Fruit fly (Drosophila melanogaster): ENCODE results near the gene YL-1.

YL-1 gene

DNA sequence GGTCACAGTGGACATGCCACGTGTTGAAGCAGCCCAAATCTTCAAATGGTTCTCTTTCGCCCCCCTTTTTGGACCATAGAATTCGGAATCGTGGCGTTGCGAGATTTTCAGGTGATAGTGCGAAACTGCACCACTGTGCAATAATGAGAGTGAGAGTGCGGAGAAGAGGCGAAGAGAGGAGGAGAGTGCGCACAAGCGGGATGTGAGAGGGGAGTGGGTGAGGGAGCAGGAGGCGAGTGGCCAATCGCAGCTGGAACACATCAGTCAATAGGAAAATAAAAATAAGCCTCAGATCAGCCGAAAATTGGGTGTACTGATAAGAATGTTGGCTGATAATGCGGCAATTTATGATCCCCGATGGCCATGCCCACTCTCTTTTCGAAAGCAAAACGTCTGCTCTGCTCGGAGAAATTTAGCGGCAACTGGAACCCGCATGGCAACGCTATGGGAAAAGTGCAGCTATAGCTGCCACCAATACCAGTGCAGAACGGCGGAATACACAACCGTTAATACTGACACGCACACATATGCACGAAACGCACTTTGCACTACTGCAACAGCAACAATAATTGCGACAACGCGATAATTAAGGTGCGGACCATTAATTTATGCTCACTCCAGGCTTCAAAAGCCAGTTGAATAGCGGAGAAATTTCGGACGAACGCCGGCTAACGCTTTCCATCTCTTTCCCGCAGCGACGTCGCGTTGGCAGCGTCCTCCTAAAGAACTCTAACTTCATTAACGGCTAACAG lies 2.8 kb upstream of the YL-1 start (continued):
- no peak for TF ChIP-seq Usf (GFP tag; optimal IDR thresholded peaks at IDR 0.05)
- TF ChIP-seq gce (GFP tag; IDR thresholded peaks at IDR 0.05): no peak
- peak; percentile 17 for TF ChIP-seq CG17359 (tag; optimal IDR thresholded peaks at IDR 0.05)
- TF ChIP-seq CG31388 (GFP tag; optimal IDR thresholded peaks at IDR 0.05): no peak
- no peak for TF ChIP-seq CG2875 (GFP tag; optimal IDR thresholded peaks at IDR 0.05)
- TF ChIP-seq Aef1 (GFP tag; IDR thresholded peaks at IDR 0.05): no peak
- TF ChIP-seq BtbVII (GFP tag; optimal IDR thresholded peaks at IDR 0.05): no peak
- peak; percentile 8 for TF ChIP-seq CG2120 (GFP tag; optimal IDR thresholded peaks at IDR 0.05)
- 0 out of 2 replicates have a peak, but pooled peaks have one; percentile 12 for TF ChIP-seq nerfin-2 (GFP tag; IDR thresholded peaks at IDR 0.05; ENCODE audit: partially characterized antibody)
- no peak for TF ChIP-seq HLH54F (GFP tag; optimal IDR thresholded peaks at IDR 0.05)
- no peak for TF ChIP-seq CG8290 (GFP tag; optimal IDR thresholded peaks at IDR 0.05)
- peak in 1 of 2 experiments; percentile 50 for TF ChIP-seq CG8290 (tag; optimal IDR thresholded peaks at IDR 0.05)
- peak; percentile 19 for TF ChIP-seq CG3065 (GFP tag; optimal IDR thresholded peaks at IDR 0.05)
- peak; percentile 78 for TF ChIP-seq Elba2 (GFP tag; optimal IDR thresholded peaks at IDR 0.05)
- TF ChIP-seq knrl (GFP tag; IDR thresholded peaks at IDR 0.05; ENCODE audit: partially characterized antibody): 0 out of 3 replicates have a peak, but pooled peaks have one; percentile 11
- peak; percentile 65 for TF ChIP-seq CG7987 (GFP tag; optimal IDR thresholded peaks at IDR 0.05)
- TF ChIP-seq CG2129 (GFP tag; IDR thresholded peaks at IDR 0.05; ENCODE audit: partially characterized antibody): no peak
- no peak for TF ChIP-seq repo (GFP tag; optimal IDR thresholded peaks at IDR 0.05)
- no peak for TF ChIP-seq CG12155 (GFP tag; optimal IDR thresholded peaks at IDR 0.05)
- TF ChIP-seq inv (GFP tag; IDR thresholded peaks at IDR 0.05; ENCODE audit: partially characterized antibody): no peak
- no peak for TF ChIP-seq twi (tag; optimal IDR thresholded peaks at IDR 0.05)
- TF ChIP-seq klu (GFP tag; IDR thresholded peaks at IDR 0.05): no peak
- TF ChIP-seq cg (GFP tag; optimal IDR thresholded peaks at IDR 0.05): peak; percentile 87
- TF ChIP-seq CG31441 (GFP tag; IDR thresholded peaks at IDR 0.05): no peak; the same call in 1 of the 2 replicates
- TF ChIP-seq gcm2 (GFP tag; optimal IDR thresholded peaks at IDR 0.05): no peak
- TF ChIP-seq MBD-R2 (GFP tag; IDR thresholded peaks at IDR 0.05): no peak
- no peak for TF ChIP-seq Dip2 (GFP tag; IDR thresholded peaks at IDR 0.05)
- TF ChIP-seq stwl (tag; optimal IDR thresholded peaks at IDR 0.05): no peak
- peak; percentile 1 for TF ChIP-seq CG6254 (GFP tag; optimal IDR thresholded peaks at IDR 0.05)
- TF ChIP-seq CG6689 (GFP tag; IDR thresholded peaks at IDR 0.05): no peak
- 0 out of 2 replicates have a peak, but pooled peaks have one; percentile 13 for TF ChIP-seq Nf-YA (GFP tag; IDR thresholded peaks at IDR 0.05)
- no peak for TF ChIP-seq p53 (GFP tag; optimal IDR thresholded peaks at IDR 0.05)
- peak; percentile 92 for TF ChIP-seq YL-1 (GFP tag; optimal IDR thresholded peaks at IDR 0.05)
- peak; percentile 23 to 66 for TF ChIP-seq bsh (GFP tag; optimal IDR thresholded peaks at IDR 0.05)
- no peak for TF ChIP-seq Deaf1 (tag; optimal IDR thresholded peaks at IDR 0.05)
- TF ChIP-seq Hr78 (GFP tag; optimal IDR thresholded peaks at IDR 0.05): peak in 1 of 2 experiments; percentile 89
- peak; percentile 15 for TF ChIP-seq CG34376 (GFP tag; optimal IDR thresholded peaks at IDR 0.05)
- TF ChIP-seq CG12219 (GFP tag; optimal IDR thresholded peaks at IDR 0.05): no peak
- TF ChIP-seq Sox100B (GFP tag; optimal IDR thresholded peaks at IDR 0.05): no peak
- no peak for TF ChIP-seq CG3407 (GFP tag; optimal IDR thresholded peaks at IDR 0.05)
- TF ChIP-seq Doc2 (GFP tag; IDR thresholded peaks at IDR 0.05): no peak
- no peak for TF ChIP-seq Six4 (GFP tag; optimal IDR thresholded peaks at IDR 0.05)
- TF ChIP-seq Mes4 (GFP tag; optimal IDR thresholded peaks at IDR 0.05): no peak
- TF ChIP-seq dmrt99B (tag; optimal IDR thresholded peaks at IDR 0.05): no peak
- TF ChIP-seq CG4282 (GFP tag; optimal IDR thresholded peaks at IDR 0.05): peak; percentile 40
- TF ChIP-seq crol (GFP tag; IDR thresholded peaks at IDR 0.05): peak; percentile 97
- no peak for TF ChIP-seq CG3163 (GFP tag; optimal IDR thresholded peaks at IDR 0.05)
- no peak for TF ChIP-seq CG43689 (GFP tag; IDR thresholded peaks at IDR 0.05)
- no peak for TF ChIP-seq al (GFP tag; IDR thresholded peaks at IDR 0.05)
- TF ChIP-seq Dbx (GFP tag; IDR thresholded peaks at IDR 0.05): no peak
